Worm (Caenorhabditis elegans) whole organism, young adult: ENCODE measurements around the gene ZK1127.3.

Source experiments
- C17E4.6 ChIP-seq: fragments of 200-800 bp; sonication (Bioruptor generic); IDR thresholded peaks from 2 replicates; pipeline ENCODE4 v1.3.6; 2022; ENCODE audit warnings: missing genetic modification reagents, missing genetic modification characterization, missing compliant biosample characterization
- F10E7.11 ChIP-seq: sonication (generic microtip); optimal IDR thresholded peaks from 2 replicates; lab custom pipeline; 2017; ENCODE audit warnings: mild to moderate bottlenecking, missing genetic modification characterization, moderate library complexity, missing compliant biosample characterization
- K12H6.12 ChIP-seq: fragments of 200-800 bp; sonication (Bioruptor generic); optimal IDR thresholded peaks from 2 replicates; lab custom pipeline; 2018; ENCODE audit warnings: mild to moderate bottlenecking, missing genetic modification characterization, missing compliant biosample characterization
- akir-1 ChIP-seq: fragments of 200-800 bp; sonication (Bioruptor generic); optimal IDR thresholded peaks from 2 replicates; lab custom pipeline; 2018; ENCODE audit warnings: mild to moderate bottlenecking, missing genetic modification characterization, moderate library complexity, missing compliant biosample characterization
- atf-7 ChIP-seq: sonication (generic microtip); optimal IDR thresholded peaks from 2 replicates; lab custom pipeline; 2017; ENCODE audit warnings: mild to moderate bottlenecking, missing genetic modification characterization, missing compliant biosample characterization
- ccch-3 ChIP-seq: fragments of 200-800 bp; sonication (Bioruptor generic); optimal IDR thresholded peaks from 2 replicates; lab custom pipeline; 2018; ENCODE audit warnings: mild to moderate bottlenecking, missing genetic modification characterization, missing compliant biosample characterization
- ceh-27 ChIP-seq: fragments of 200-800 bp; sonication (Bioruptor generic); optimal IDR thresholded peaks from 2 replicates; lab custom pipeline; 2018; ENCODE audit warnings: mild to moderate bottlenecking, missing genetic modification characterization, moderate library complexity, missing compliant biosample characterization
- dpff-1 ChIP-seq: sonication (generic microtip); optimal IDR thresholded peaks from 2 replicates; lab custom pipeline; 2017; ENCODE audit warnings: mild to moderate bottlenecking, missing genetic modification characterization, missing compliant biosample characterization
- let-607 ChIP-seq, 2 experiments: fragments of 200-800 bp in 1 of 2; sonication (Bioruptor generic) in 1 of 2; sonication (generic microtip) in 1 of 2; optimal IDR thresholded peaks; 2 replicates each; lab custom pipeline; 2016 to 2018; ENCODE audit warnings: mild to moderate bottlenecking in 2 of 2, missing compliant biosample characterization in 2 of 2, missing genetic modification characterization in 2 of 2, moderate library complexity in 2 of 2, missing genotype in 1 of 2
- madf-6 ChIP-seq: fragments of 200-800 bp; sonication (Bioruptor generic); IDR thresholded peaks from 2 replicates; pipeline ENCODE4 v1.3.6; 2022; ENCODE audit warnings: missing genetic modification reagents, missing genetic modification characterization, missing compliant biosample characterization
- mcd-1 ChIP-seq: fragments of 200-800 bp; sonication (Bioruptor generic); IDR thresholded peaks from 2 replicates; pipeline ENCODE4 v1.3.6; 2022; ENCODE audit warnings: missing genetic modification reagents, missing genetic modification characterization, missing compliant biosample characterization
- mes-4 ChIP-seq: sonication (generic microtip); optimal IDR thresholded peaks from 2 replicates; lab custom pipeline; 2016; ENCODE audit warnings: missing genotype, missing genetic modification characterization, missing compliant biosample characterization
- nhr-179 ChIP-seq: sonication (generic microtip); optimal IDR thresholded peaks from 2 replicates; lab custom pipeline; 2016; ENCODE audit warnings: mild to moderate bottlenecking, missing genetic modification characterization, missing compliant biosample characterization
- sdz-38 ChIP-seq: sonication (generic microtip); optimal IDR thresholded peaks from 2 replicates; lab custom pipeline; 2016; ENCODE audit warnings: missing genotype, missing genetic modification characterization, missing compliant biosample characterization
- somi-1 ChIP-seq: fragments of 200-800 bp; sonication (Bioruptor generic); optimal IDR thresholded peaks from 2 replicates; lab custom pipeline; 2018; ENCODE audit warnings: mild to moderate bottlenecking, missing genetic modification characterization, missing compliant biosample characterization
- zfh-2 ChIP-seq: fragments of 200-800 bp; sonication (Bioruptor generic); conservative IDR thresholded peaks from 2 replicates; pipeline ENCODE4 v1.3.6; 2022; ENCODE audit warnings: missing genetic modification reagents, missing genetic modification characterization, missing compliant biosample characterization

The ZK1127.3 gene

ce11 chrII:7104794-7105613, 49.9 kb downstream of the ZK1127.3 start, which contains the start of the genes farl-11 and rpl-33 (continued):
- TF ChIP-seq F10E7.11 (tag; lab: Kevin White, UChicago), result no peak
- TF ChIP-seq let-607 (tag; optimal IDR thresholded peaks at IDR 0.05; lab: Kevin White, UChicago), result no peak
- TF ChIP-seq ceh-27, result peak; percentile 25
- TF ChIP-seq dpff-1 (tag; lab: Kevin White, UChicago), result no peak
- TF ChIP-seq sdz-38, result no peak
- TF ChIP-seq mes-4 (tag; lab: Kevin White, UChicago), result no peak
- no peak for TF ChIP-seq atf-7 (tag; lab: Kevin White, UChicago)
- TF ChIP-seq K12H6.12 (tag; lab: Kevin White, UChicago), result peak; percentile 56
- no peak for TF ChIP-seq akir-1 (GFP tag; lab: Kevin White, UChicago)
- no peak for TF ChIP-seq nhr-179
- no peak for TF ChIP-seq zfh-2 (GFP tag; lab: Robert Waterston, UW)
- no peak for TF ChIP-seq ccch-3 (GFP tag; lab: Kevin White, UChicago)
- 0 out of 2 replicates have a peak, but pooled peaks have one; percentile 12 for TF ChIP-seq madf-6
- no peak for TF ChIP-seq somi-1 (GFP tag; lab: Kevin White, UChicago)
- TF ChIP-seq C17E4.6 (GFP tag; lab: Robert Waterston, UW), result no peak
- TF ChIP-seq mcd-1 (GFP tag; lab: Robert Waterston, UW), result peak; percentile 50
- TF ChIP-seq, all 124 proteins: peak for 24
